Fruit fly (Drosophila melanogaster) whole organism, embryonic: ENCODE data around the gene CG32280.

ENCODE experiments used
- Antp ChIP-seq: fragments of 200-800 bp; sonication (Bioruptor generic); optimal IDR thresholded peaks from 3 replicates; lab custom pipeline; 2016; ENCODE audit warnings: missing biosample characterization, missing genetic modification characterization
- Awh ChIP-seq: fragments of 200-800 bp; sonication (Bioruptor generic); IDR thresholded peaks from 2 replicates; pipeline ENCODE4, ENCODE4 v1.3.6; 2022; ENCODE audit warnings: missing biosample characterization, missing genetic modification characterization
- Bgb ChIP-seq: fragments of 200-800 bp; sonication (Bioruptor generic); IDR thresholded peaks from 2 replicates; pipeline ENCODE4 v1.3.6; 2022; ENCODE audit warnings: missing biosample characterization, missing genetic modification characterization; ENCODE audit not compliant: partially characterized antibody
- Bteb2 ChIP-seq: fragments of 200-800 bp; sonication (Bioruptor generic); optimal IDR thresholded peaks from 2 replicates; lab custom pipeline; 2016; ENCODE audit warnings: missing biosample characterization, missing genetic modification characterization
- CG10267 ChIP-seq: fragments of 200-800 bp; sonication (Bioruptor generic); optimal IDR thresholded peaks from 2 replicates; lab custom pipeline; 2018; ENCODE audit warnings: missing biosample characterization, mild to moderate bottlenecking, missing genetic modification characterization, moderate library complexity
- CG11504 ChIP-seq: fragments of 200-800 bp; sonication (Bioruptor generic); optimal IDR thresholded peaks from 3 replicates; lab custom pipeline; 2019; ENCODE audit warnings: missing biosample characterization, mild to moderate bottlenecking, missing genetic modification characterization, moderate library complexity
- CG12155 ChIP-seq: fragments of 200-800 bp; sonication (Bioruptor generic); optimal IDR thresholded peaks from 3 replicates; lab custom pipeline; 2016; ENCODE audit warnings: missing biosample characterization, missing genetic modification characterization
- CG12236 ChIP-seq: fragments of 200-800 bp; sonication (Bioruptor generic); optimal IDR thresholded peaks from 2 replicates; lab custom pipeline; 2016; ENCODE audit warnings: missing biosample characterization, missing genetic modification characterization
- CG12659 ChIP-seq: fragments of 200-800 bp; sonication (Bioruptor generic); optimal IDR thresholded peaks from 3 replicates; lab custom pipeline; 2017; ENCODE audit warnings: mild to moderate bottlenecking, missing biosample characterization, missing genetic modification reagents, missing genetic modification characterization
- CG14710 ChIP-seq: fragments of 200-800 bp; sonication (Bioruptor generic); optimal IDR thresholded peaks from 3 replicates; lab custom pipeline; 2019; ENCODE audit warnings: missing biosample characterization, mild to moderate bottlenecking, missing genetic modification characterization, moderate library complexity
- CG15269 ChIP-seq: fragments of 200-800 bp; sonication (Bioruptor generic); optimal IDR thresholded peaks from 2 replicates; lab custom pipeline; 2018; ENCODE audit warnings: missing biosample characterization, mild to moderate bottlenecking, missing genetic modification characterization, moderate library complexity
- CG15601 ChIP-seq: fragments of 200-800 bp; sonication (Bioruptor generic); optimal IDR thresholded peaks from 3 replicates; lab custom pipeline; 2019; ENCODE audit warnings: missing biosample characterization, mild to moderate bottlenecking, missing genetic modification characterization, moderate library complexity
- CG15696 ChIP-seq: fragments of 200-800 bp; sonication (Bioruptor generic); optimal IDR thresholded peaks from 2 replicates; lab custom pipeline; 2019; ENCODE audit warnings: missing biosample characterization, mild to moderate bottlenecking, missing genetic modification characterization, moderate library complexity
- CG17568 ChIP-seq: fragments of 200-800 bp; sonication (Bioruptor generic); optimal IDR thresholded peaks from 2 replicates; lab custom pipeline; 2018; ENCODE audit warnings: missing biosample characterization, mild to moderate bottlenecking, missing genetic modification characterization, moderate library complexity
- CG17612 ChIP-seq: fragments of 200-800 bp; sonication (Bioruptor generic); IDR thresholded peaks from 2 replicates; pipeline ENCODE4 v1.3.6; 2022; ENCODE audit warnings: missing biosample characterization, missing genetic modification characterization
- CG2875 ChIP-seq: fragments of 200-800 bp; sonication (Bioruptor generic); optimal IDR thresholded peaks from 2 replicates; lab custom pipeline; 2017; ENCODE audit warnings: missing biosample characterization, mild to moderate bottlenecking, missing genetic modification characterization, missing genetic modification reagents
- CG4617 ChIP-seq: fragments of 200-800 bp; sonication (Bioruptor generic); optimal IDR thresholded peaks from 3 replicates; lab custom pipeline; 2016; ENCODE audit warnings: missing biosample characterization, missing genetic modification characterization, borderline replicate concordance
- CG5953 ChIP-seq: fragments of 200-800 bp; sonication (Bioruptor generic); IDR thresholded peaks from 2 replicates; pipeline ENCODE4 v1.3.6; 2022; ENCODE audit warnings: missing biosample characterization, missing genetic modification characterization
- CG8290 ChIP-seq, 3 experiments: fragments of 200-800 bp; sonication (Bioruptor generic); optimal IDR thresholded peaks; 2 replicates each; lab custom pipeline; 2016 to 2019; ENCODE audit warnings: missing biosample characterization in 3 of 3, missing genetic modification characterization in 3 of 3, mild to moderate bottlenecking in 2 of 3, moderate library complexity in 1 of 3
- Camta ChIP-seq: fragments of 200-800 bp; sonication (Bioruptor generic); optimal IDR thresholded peaks from 2 replicates; lab custom pipeline; 2016; ENCODE audit warnings: missing biosample characterization, missing genetic modification characterization
- CkIIα-i1 ChIP-seq: fragments of 200-800 bp; sonication (Bioruptor generic); IDR thresholded peaks from 2 replicates; pipeline ENCODE4 v1.3.6; 2022; ENCODE audit warnings: missing biosample characterization, missing genetic modification characterization
- CoRest ChIP-seq: fragments of 200-800 bp; sonication (Bioruptor generic); optimal IDR thresholded peaks from 3 replicates; lab custom pipeline; 2018; ENCODE audit warnings: missing biosample characterization, mild to moderate bottlenecking, missing genetic modification characterization, moderate library complexity
- Dbx ChIP-seq: fragments of 200-800 bp; sonication (Bioruptor generic); IDR thresholded peaks from 3 replicates; pipeline ENCODE4 v1.3.6; 2022; ENCODE audit warnings: missing biosample characterization, missing genetic modification characterization
- Hand ChIP-seq: fragments of 200-800 bp; sonication (Bioruptor generic); optimal IDR thresholded peaks from 2 replicates; lab custom pipeline; 2017; ENCODE audit warnings: mild to moderate bottlenecking, missing biosample characterization, missing genetic modification reagents, missing genetic modification characterization
- Hmx ChIP-seq: fragments of 200-800 bp; sonication (Bioruptor generic); optimal IDR thresholded peaks from 2 replicates; lab custom pipeline; 2016; ENCODE audit warnings: missing biosample characterization, missing genetic modification characterization
- Lhr ChIP-seq: fragments of 200-800 bp; sonication (Bioruptor generic); optimal IDR thresholded peaks from 3 replicates; lab custom pipeline; 2017; ENCODE audit warnings: mild to moderate bottlenecking, missing biosample characterization, missing genetic modification reagents, missing genetic modification characterization
- Max ChIP-seq: fragments of 200-800 bp; sonication (Bioruptor generic); optimal IDR thresholded peaks from 2 replicates; lab custom pipeline; 2016; ENCODE audit warnings: missing biosample characterization, mild to moderate bottlenecking, missing genetic modification characterization
- Mes4 ChIP-seq: fragments of 200-800 bp; sonication (Bioruptor generic); optimal IDR thresholded peaks from 2 replicates; lab custom pipeline; 2016; ENCODE audit warnings: missing biosample characterization, missing genetic modification characterization
- NC2α ChIP-seq: fragments of 200-800 bp; sonication (Bioruptor generic); optimal IDR thresholded peaks from 2 replicates; lab custom pipeline; 2016; ENCODE audit warnings: missing biosample characterization, missing genetic modification characterization
- Optix ChIP-seq: fragments of 200-800 bp; sonication (Bioruptor generic); IDR thresholded peaks from 3 replicates; pipeline ENCODE4 v1.3.6; 2022; ENCODE audit warnings: missing biosample characterization, missing genetic modification characterization
- Rx ChIP-seq: fragments of 200-800 bp; sonication (Bioruptor generic); IDR thresholded peaks from 2 replicates; pipeline ENCODE4 v1.3.6; 2022; ENCODE audit warnings: missing biosample characterization, missing genetic modification characterization
- YL-1 ChIP-seq: fragments of 200-800 bp; sonication (Bioruptor generic); optimal IDR thresholded peaks from 3 replicates; lab custom pipeline; 2017; ENCODE audit warnings: missing biosample characterization, mild to moderate bottlenecking, missing genetic modification characterization
- ase ChIP-seq: fragments of 200-800 bp; sonication (Bioruptor generic); IDR thresholded peaks from 3 replicates; pipeline ENCODE4 v1.3.6; 2022; ENCODE audit warnings: missing biosample characterization, missing genetic modification characterization
- bcd ChIP-seq: fragments of 200-800 bp; sonication (Bioruptor generic); optimal IDR thresholded peaks from 2 replicates; lab custom pipeline; 2017; ENCODE audit warnings: missing biosample characterization, mild to moderate bottlenecking, missing genetic modification characterization
- cwo ChIP-seq: fragments of 200-800 bp; sonication (Bioruptor generic); optimal IDR thresholded peaks from 3 replicates; lab custom pipeline; 2017; ENCODE audit warnings: missing biosample characterization, missing genetic modification characterization, mild to moderate bottlenecking, moderate library complexity, missing genetic modification reagents
- dati ChIP-seq: fragments of 200-800 bp; sonication (Bioruptor generic); IDR thresholded peaks from 2 replicates; pipeline ENCODE4 v1.3.6; 2022; ENCODE audit warnings: missing biosample characterization, missing genetic modification characterization
- hbn ChIP-seq: fragments of 200-800 bp; sonication (Bioruptor generic); IDR thresholded peaks from 2 replicates; pipeline ENCODE4 v1.3.6; 2022; ENCODE audit warnings: missing biosample characterization, missing genetic modification characterization; ENCODE audit not compliant: partially characterized antibody
- hth ChIP-seq: fragments of >200 bp; optimal IDR thresholded peaks from 2 replicates; lab custom pipeline; 2017; ENCODE audit warnings: inconsistent platforms
- ind ChIP-seq: fragments of 200-800 bp; sonication (Bioruptor generic); optimal IDR thresholded peaks from 3 replicates; lab custom pipeline; 2016; ENCODE audit warnings: missing biosample characterization, missing genetic modification characterization
- jing ChIP-seq: fragments of 200-800 bp; sonication (Bioruptor generic); optimal IDR thresholded peaks from 2 replicates; lab custom pipeline; 2018; ENCODE audit warnings: missing biosample characterization, mild to moderate bottlenecking, missing genetic modification characterization
- lmd ChIP-seq: fragments of 200-800 bp; sonication (Bioruptor generic); IDR thresholded peaks from 2 replicates; pipeline ENCODE4 v1.3.6; 2022; ENCODE audit warnings: missing biosample characterization, missing genetic modification characterization
- mirr ChIP-seq: fragments of 200-800 bp; sonication (Bioruptor generic); optimal IDR thresholded peaks from 3 replicates; lab custom pipeline; 2018; ENCODE audit warnings: missing biosample characterization, mild to moderate bottlenecking, missing genetic modification characterization
- nmo ChIP-seq: fragments of 200-800 bp; sonication (Bioruptor generic); optimal IDR thresholded peaks from 2 replicates; lab custom pipeline; 2018; ENCODE audit warnings: missing biosample characterization, mild to moderate bottlenecking, missing genetic modification characterization, moderate library complexity
- nom ChIP-seq: fragments of 200-800 bp; sonication (Bioruptor generic); optimal IDR thresholded peaks from 2 replicates; lab custom pipeline; 2017; ENCODE audit warnings: missing biosample characterization, missing genetic modification characterization, mild to moderate bottlenecking, moderate library complexity, missing genetic modification reagents
- rib ChIP-seq: fragments of 200-800 bp; sonication (Bioruptor generic); IDR thresholded peaks from 2 replicates; pipeline ENCODE4 v1.3.6; 2022; ENCODE audit warnings: missing biosample characterization, missing genetic modification characterization
- sc ChIP-seq, 3 experiments: fragments of >200 bp in 2 of 3; fragments of 200-800 bp in 1 of 3; sonication (Bioruptor generic) in 1 of 3; optimal IDR thresholded peaks; 2 replicates in 2 of 3; 3 replicates in 1 of 3; lab custom pipeline; 2017; ENCODE audit warnings: mild to moderate bottlenecking in 1 of 3, missing biosample characterization in 1 of 3, missing genetic modification characterization in 1 of 3, missing genetic modification reagents in 1 of 3
- sd ChIP-seq: fragments of 200-800 bp; sonication (Bioruptor generic); optimal IDR thresholded peaks from 3 replicates; lab custom pipeline; 2018; ENCODE audit warnings: missing biosample characterization, mild to moderate bottlenecking, missing genetic modification characterization, moderate library complexity
- sug ChIP-seq: fragments of 200-800 bp; optimal IDR thresholded peaks from 2 replicates; lab custom pipeline; 2019; ENCODE audit warnings: missing biosample characterization, mild to moderate bottlenecking, missing genetic modification characterization, moderate library complexity
- tna ChIP-seq: fragments of 200-800 bp; sonication (Bioruptor generic); IDR thresholded peaks from 2 replicates; pipeline ENCODE4 v1.3.6; 2022; ENCODE audit warnings: missing biosample characterization, missing genetic modification characterization; ENCODE audit not compliant: partially characterized antibody

The CG32280 gene

DNA sequence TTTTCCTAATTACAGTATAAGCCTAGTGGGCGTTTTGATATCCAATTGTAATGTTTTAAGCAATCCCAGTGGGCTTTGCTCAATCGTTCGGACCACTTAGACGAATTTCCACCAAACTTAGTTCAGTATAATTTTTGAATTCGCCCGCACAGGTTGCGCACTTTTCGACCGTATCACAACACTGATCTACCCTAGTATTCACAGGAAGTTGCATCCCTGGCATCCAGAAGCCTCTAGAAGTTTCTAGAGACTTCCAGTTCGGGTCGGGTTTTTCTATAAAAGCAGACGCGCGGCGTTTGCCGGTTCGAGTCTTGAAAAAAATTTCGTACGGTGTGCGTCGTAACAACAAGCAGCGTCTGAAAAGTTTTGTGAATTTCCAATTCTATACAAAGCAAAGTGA lies 27.9 kb downstream of the CG32280 start, which contains the start of gene Hsp83 (continued):
- TF ChIP-seq Camta (GFP tag; lab: Kevin White, UChicago): peak; percentile 92
- peak; percentile 99 for TF ChIP-seq Hand
- TF ChIP-seq Mes4 (GFP tag; lab: Kevin White, UChicago): peak; percentile 97
- TF ChIP-seq nom (GFP tag; lab: Kevin White, UChicago): peak; percentile 99
- peak; percentile 95 for TF ChIP-seq Dbx (GFP tag; lab: Robert Waterston, UW)
- TF ChIP-seq CG12155 (GFP tag; lab: Kevin White, UChicago): peak; percentile 74
- peak; percentile 92 for TF ChIP-seq sug (tag; lab: Kevin White, UChicago)
- TF ChIP-seq Antp (GFP tag; lab: Kevin White, UChicago): peak; percentile 90
- peak; percentile 36; the same call in 1 of the 2 replicates for TF ChIP-seq Bgb
- peak; percentile 100 for TF ChIP-seq mirr (GFP tag; lab: Kevin White, UChicago)
- TF ChIP-seq CG17568 (GFP tag; lab: Kevin White, UChicago): peak; percentile 99
- peak; percentile 91 for TF ChIP-seq Lhr (GFP tag; lab: Kevin White, UChicago)
- TF ChIP-seq nmo: peak; percentile 79
- peak; percentile 80 for TF ChIP-seq lmd
- peak; percentile 93 for TF ChIP-seq cwo (GFP tag; lab: Kevin White, UChicago)
- TF ChIP-seq CG4617: peak; percentile 58
- peak; percentile 79 for TF ChIP-seq jing
- peak; percentile 61 for TF ChIP-seq CoRest (tag; lab: Kevin White, UChicago)
- TF ChIP-seq CG5953 (GFP tag; lab: Robert Waterston, UW): peak; percentile 94
- TF ChIP-seq CkIIα-i1 (GFP tag; lab: Robert Waterston, UW): peak; percentile 26; the same call in 1 of the 2 replicates
- TF ChIP-seq rib: peak; percentile 83
- TF ChIP-seq ase: peak; percentile 83
- TF ChIP-seq CG12236: peak; percentile 88
- TF ChIP-seq Hmx (GFP tag; lab: Kevin White, UChicago): peak; percentile 39
- peak; percentile 95 for TF ChIP-seq CG15269
- peak; percentile 92 for TF ChIP-seq Awh (GFP tag; lab: Robert Waterston, UW)
- TF ChIP-seq CG14710 (tag; lab: Kevin White, UChicago): peak; percentile 83
- TF ChIP-seq YL-1 (GFP tag; lab: Kevin White, UChicago): peak; percentile 100
- peak; percentile 85 for TF ChIP-seq CG17612 (GFP tag; lab: Robert Waterston, UW)
- TF ChIP-seq CG8290 (GFP tag; optimal IDR thresholded peaks at IDR 0.05; lab: Kevin White, UChicago): peak; percentile 91
- peak; percentile 97 for TF ChIP-seq CG8290 (tag; optimal IDR thresholded peaks at IDR 0.05; lab: Kevin White, UChicago)
- peak; percentile 88 for TF ChIP-seq dati (GFP tag; lab: Robert Waterston, UW)
- TF ChIP-seq ind (GFP tag; lab: Kevin White, UChicago): peak; percentile 84
- TF ChIP-seq CG2875 (GFP tag; lab: Kevin White, UChicago): peak; percentile 97
- no peak for TF ChIP-seq hbn (GFP tag; lab: Robert Waterston, UW)
- TF ChIP-seq hth: no peak
- TF ChIP-seq CG12659: peak; percentile 98
- no peak for TF ChIP-seq sc (optimal IDR thresholded peaks at IDR 0.05; lab: Kevin White, UChicago)
- peak; percentile 88 for TF ChIP-seq sc (GFP tag; optimal IDR thresholded peaks at IDR 0.05; lab: Kevin White, UChicago)
- peak; percentile 93 for TF ChIP-seq NC2α (GFP tag; lab: Kevin White, UChicago)
- peak; percentile 91 for TF ChIP-seq Rx (GFP tag; lab: Robert Waterston, UW)
- TF ChIP-seq CG10267 (tag; lab: Kevin White, UChicago): peak; percentile 99
- TF ChIP-seq CG15696 (tag; lab: Kevin White, UChicago): peak; percentile 36
- TF ChIP-seq CG11504 (tag; lab: Kevin White, UChicago): peak; percentile 85
- peak; percentile 87 for TF ChIP-seq Max
- TF ChIP-seq sd (tag; lab: Kevin White, UChicago): no peak
- TF ChIP-seq tna: no peak
- peak; percentile 93 for TF ChIP-seq CG15601 (tag; lab: Kevin White, UChicago)
- peak; percentile 90 for TF ChIP-seq Bteb2 (GFP tag; lab: Kevin White, UChicago)
- peak; percentile 91 for TF ChIP-seq Optix
- peak; percentile 96 for TF ChIP-seq bcd (GFP tag; lab: Kevin White, UChicago)
